Worm (Caenorhabditis elegans) whole organism, L2 larva: ENCODE measurements around the gene fbxa-79.
A peak's percentile ranks its signal among the peaks of the same experiment; 100 is the strongest.

Experiments used
- C34F6.9 ChIP-seq: fragments of 150-350 bp; optimal IDR thresholded peaks from 2 replicates; lab custom pipeline; 2014; ENCODE audit warnings: missing biosample characterization, missing genetic modification characterization
- R02D3.7 ChIP-seq: fragments of 150-350 bp; optimal IDR thresholded peaks from 2 replicates; lab custom pipeline; 2014; ENCODE audit warnings: missing biosample characterization, missing genetic modification characterization
- ZK546.5 ChIP-seq: sonication (generic microtip); optimal IDR thresholded peaks from 2 replicates; lab custom pipeline; 2017; ENCODE audit warnings: missing biosample characterization, missing genetic modification characterization
- aly-2 ChIP-seq: fragments of 150-350 bp; optimal IDR thresholded peaks from 2 replicates; lab custom pipeline; 2014; ENCODE audit warnings: missing biosample characterization, missing genetic modification characterization
- ama-1 ChIP-seq: fragments of 150-350 bp; optimal IDR thresholded peaks from 2 replicates; lab custom pipeline; 2018; ENCODE audit warnings: inconsistent platforms
- ceh-16 ChIP-seq: fragments of 150-350 bp; optimal IDR thresholded peaks from 2 replicates; lab custom pipeline; 2014; ENCODE audit warnings: missing biosample characterization, missing genetic modification characterization
- ceh-82 ChIP-seq: fragments of 150-350 bp; optimal IDR thresholded peaks from 2 replicates; lab custom pipeline; 2014; ENCODE audit warnings: missing biosample characterization, missing genetic modification characterization
- crh-2 ChIP-seq: sonication (generic microtip); optimal IDR thresholded peaks from 2 replicates; lab custom pipeline; 2017; ENCODE audit warnings: missing biosample characterization, missing genetic modification characterization
- dmd-4 ChIP-seq: sonication (generic microtip); optimal IDR thresholded peaks from 2 replicates; lab custom pipeline; 2017; ENCODE audit warnings: missing biosample characterization, missing genetic modification characterization
- elt-3 ChIP-seq: sonication (generic microtip); optimal IDR thresholded peaks from 2 replicates; lab custom pipeline; 2017; ENCODE audit warnings: missing biosample characterization, missing genetic modification characterization
- fos-1 ChIP-seq: fragments of 150-350 bp; optimal IDR thresholded peaks from 2 replicates; lab custom pipeline; 2014; ENCODE audit warnings: missing biosample characterization, missing genetic modification characterization
- lin-13 ChIP-seq: fragments of 150-350 bp; optimal IDR thresholded peaks from 2 replicates; lab custom pipeline; 2014; ENCODE audit warnings: missing biosample characterization, missing genetic modification reagents, missing genetic modification characterization
- lsy-2 ChIP-seq, 2 experiments: fragments of 150-350 bp in 1 of 2; sonication (generic microtip) in 1 of 2; optimal IDR thresholded peaks; 2 replicates each; lab custom pipeline; 2014 to 2017; ENCODE audit warnings: missing biosample characterization in 2 of 2, missing genetic modification characterization in 2 of 2
- mab-5 ChIP-seq: fragments of 150-350 bp; optimal IDR thresholded peaks from 2 replicates; lab custom pipeline; 2014; ENCODE audit warnings: missing biosample characterization, missing genetic modification characterization
- mbf-1 ChIP-seq: sonication (generic microtip); optimal IDR thresholded peaks from 2 replicates; lab custom pipeline; 2017; ENCODE audit warnings: missing biosample characterization, missing genetic modification characterization
- mdl-1 ChIP-seq, 2 experiments: fragments of 150-350 bp in 1 of 2; sonication (generic microtip) in 1 of 2; optimal IDR thresholded peaks; 2 replicates each; lab custom pipeline; 2017; ENCODE audit warnings: missing biosample characterization in 2 of 2, missing genetic modification characterization in 2 of 2
- nhr-11 ChIP-seq: fragments of 150-350 bp; optimal IDR thresholded peaks from 2 replicates; lab custom pipeline; 2014; ENCODE audit warnings: missing biosample characterization, missing genetic modification characterization
- nhr-12 ChIP-seq: fragments of 150-350 bp; optimal IDR thresholded peaks from 2 replicates; lab custom pipeline; 2014; ENCODE audit warnings: missing biosample characterization, missing genetic modification characterization
- nhr-129 ChIP-seq: fragments of 150-350 bp; optimal IDR thresholded peaks from 2 replicates; lab custom pipeline; 2014; ENCODE audit warnings: missing biosample characterization, missing genetic modification characterization
- nhr-23 ChIP-seq: fragments of 150-350 bp; optimal IDR thresholded peaks from 2 replicates; lab custom pipeline; 2014; ENCODE audit warnings: missing biosample characterization, missing genetic modification reagents, missing genetic modification characterization
- nhr-237 ChIP-seq: fragments of 150-350 bp; optimal IDR thresholded peaks from 2 replicates; lab custom pipeline; 2014; ENCODE audit warnings: missing biosample characterization, missing genetic modification characterization
- nhr-25 ChIP-seq: fragments of 150-350 bp; sonication (generic microtip); optimal IDR thresholded peaks from 3 replicates; lab custom pipeline; 2014; ENCODE audit warnings: missing biosample characterization, missing genetic modification characterization
- nhr-6 ChIP-seq: fragments of 150-350 bp; optimal IDR thresholded peaks from 2 replicates; lab custom pipeline; 2014; ENCODE audit warnings: missing biosample characterization, missing genetic modification characterization
- peb-1 ChIP-seq: fragments of 150-350 bp; optimal IDR thresholded peaks from 2 replicates; lab custom pipeline; 2014; ENCODE audit warnings: missing biosample characterization, missing genetic modification characterization
- sem-4 ChIP-seq: fragments of 150-350 bp; optimal IDR thresholded peaks from 2 replicates; lab custom pipeline; 2014; ENCODE audit warnings: missing biosample characterization, missing genetic modification reagents, missing genetic modification characterization
- sma-9 ChIP-seq, 2 experiments: fragments of 150-350 bp in 1 of 2; sonication (generic microtip) in 1 of 2; optimal IDR thresholded peaks; 2 replicates each; lab custom pipeline; 2014 to 2016; ENCODE audit warnings: missing genetic modification characterization in 2 of 2, mild to moderate bottlenecking in 1 of 2, missing biosample characterization in 1 of 2, missing compliant biosample characterization in 1 of 2, missing genetic modification reagents in 1 of 2, moderate library complexity in 1 of 2
- unc-39 ChIP-seq: fragments of 150-350 bp; optimal IDR thresholded peaks from 2 replicates; lab custom pipeline; 2014; ENCODE audit warnings: missing biosample characterization, missing genetic modification characterization
- zag-1 ChIP-seq: fragments of 150-350 bp; optimal IDR thresholded peaks from 2 replicates; lab custom pipeline; 2014; ENCODE audit warnings: missing biosample characterization, missing genetic modification characterization
- ztf-11 ChIP-seq: sonication (generic microtip); optimal IDR thresholded peaks from 2 replicates; lab custom pipeline; 2017; ENCODE audit warnings: missing biosample characterization, missing genetic modification characterization
- ztf-4 ChIP-seq: fragments of 150-350 bp; optimal IDR thresholded peaks from 2 replicates; lab custom pipeline; 2014; ENCODE audit warnings: missing biosample characterization, missing genetic modification characterization

fbxa-79 gene

ce11 chrIII:1311367-1311766 lies 3.3 kb upstream of the fbxa-79 start:
- TF ChIP-seq elt-3 (tag; lab: Kevin White, UChicago) (no peak), R02D3.7 (no peak), crh-2 (tag; lab: Kevin White, UChicago) (no peak), dmd-4 (tag; lab: Kevin White, UChicago) (no peak), nhr-12 (tag; lab: Kevin White, UChicago) (no peak), ztf-11 (no peak)
- TF ChIP-seq, all 48 proteins: peak for 0

- TF ChIP-seq sma-9 (GFP tag; optimal IDR thresholded peaks at IDR 0.05; lab: Kevin White, UChicago) (no peak), sma-9 (tag; optimal IDR thresholded peaks at IDR 0.05; lab: Kevin White, UChicago) (no peak), ceh-16 (tag; lab: Kevin White, UChicago) (no peak), nhr-237 (no peak), C34F6.9 (tag; lab: Kevin White, UChicago) (no peak), dmd-4 (tag; lab: Kevin White, UChicago) (no peak), ztf-11 (no peak), nhr-25 (no peak), mbf-1 (tag; lab: Kevin White, UChicago) (no peak), nhr-11 (tag; lab: Kevin White, UChicago) (no peak), sem-4 (tag; lab: Kevin White, UChicago) (no peak), ceh-82 (tag; lab: Kevin White, UChicago) (no peak), unc-39 (tag; lab: Kevin White, UChicago) (no peak), ZK546.5 (tag; lab: Kevin White, UChicago) (no peak), lin-13 (GFP tag; lab: Kevin White, UChicago) (no peak), aly-2 (tag; lab: Kevin White, UChicago) (no peak), peb-1 (tag; lab: Kevin White, UChicago) (no peak), ztf-4 (tag; lab: Kevin White, UChicago) (no peak)
These were observed 793 bp upstream of the fbxa-79 start, which contains the start of gene Y82E9BL.12 for ce11 chrIII:1308887-1309286. TSS of gene Y82E9BL.12 (plus strand) at chrIII:1309187.

ce11 chrIII:1307333-1307732 lies 761 bp downstream of the fbxa-79 start:
- TF ChIP-seq dmd-4 (tag; lab: Kevin White, UChicago), result no peak
- no peak for TF ChIP-seq ztf-4 (tag; lab: Kevin White, UChicago)
- TF ChIP-seq C34F6.9 (tag; lab: Kevin White, UChicago), result no peak
- no peak for TF ChIP-seq mab-5 (tag; lab: Kevin White, UChicago)
- TF ChIP-seq lin-13 (GFP tag; lab: Kevin White, UChicago), result no peak
- no peak for TF ChIP-seq lsy-2 (tag; optimal IDR thresholded peaks at IDR 0.05; lab: Kevin White, UChicago)
- TF ChIP-seq unc-39 (tag; lab: Kevin White, UChicago), result no peak
- TF ChIP-seq nhr-129, result no peak
- TF ChIP-seq, all 48 proteins: peak for 0

ce11 chrIII:1303414-1303813 lies 4.7 kb downstream of the fbxa-79 start, which contains the start of gene fbxa-75:
TSS of gene fbxa-75 (plus strand) at chrIII:1303714.
- TF ChIP-seq ama-1 (lab: Kevin White, UChicago) (no peak), mdl-1 (tag; optimal IDR thresholded peaks at IDR 0.05; lab: Kevin White, UChicago) (no peak), nhr-11 (tag; lab: Kevin White, UChicago) (no peak), zag-1 (tag; lab: Kevin White, UChicago) (no peak), nhr-23 (no peak), ZK546.5 (tag; lab: Kevin White, UChicago) (no peak), fos-1 (no peak)

DNA sequence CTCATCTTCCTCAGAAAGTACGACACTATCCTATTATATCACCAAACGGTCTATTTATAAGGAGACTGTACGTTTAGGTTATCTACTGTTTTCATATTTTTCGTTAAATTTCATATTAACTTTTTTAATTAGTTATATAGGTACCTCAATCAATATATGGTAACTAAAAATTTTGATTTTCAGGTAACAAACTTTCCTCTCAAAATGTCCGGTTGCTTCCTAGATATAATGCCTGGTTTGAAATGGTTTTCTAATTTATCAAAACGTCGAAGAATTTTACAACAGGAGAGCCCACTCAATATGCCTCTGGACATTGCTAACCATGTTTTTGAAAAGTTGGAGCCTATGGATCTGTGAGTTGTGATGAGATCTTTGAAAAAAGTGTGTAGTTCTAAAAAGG lies 10.5 kb downstream of the fbxa-79 start, which contains the start of gene fbxa-28:
Gene fbxa-28, plus strand, starts transcription at position 301 of the 400 bp plus-strand sequence.
- TF ChIP-seq mbf-1 (tag; lab: Kevin White, UChicago) (no peak), crh-2 (tag; lab: Kevin White, UChicago) (no peak), nhr-6 (tag; lab: Kevin White, UChicago) (no peak)

- no peak for TF ChIP-seq peb-1 (tag; lab: Kevin White, UChicago)
- no peak for TF ChIP-seq crh-2 (tag; lab: Kevin White, UChicago)
- peak; percentile 87 for TF ChIP-seq fos-1
These were observed 12.9 kb downstream of the fbxa-79 start, which contains the start of gene fbxa-35 for ce11 chrIII:1295149-1295716. TSS of gene fbxa-35 (plus strand) at chrIII:1295666.
